Fruit fly (Drosophila melanogaster): Measurements from ENCODE around the gene CG42692.

The CG42692 gene

dm6 chr2L:14024051-14024745 is 16.3 kb downstream of the CG42692 start (continued):
- TF ChIP-seq NK7.1 (GFP tag; optimal IDR thresholded peaks at IDR 0.05) = peak; percentile 99
- TF ChIP-seq CG13424 (tag; optimal IDR thresholded peaks at IDR 0.05) = peak; percentile 98
- TF ChIP-seq Scr (GFP tag; IDR thresholded peaks at IDR 0.05; ENCODE audit: partially characterized antibody) = no peak; the same call in 1 of the 2 replicates
- peak; percentile 99 for TF ChIP-seq CG8924 (tag; optimal IDR thresholded peaks at IDR 0.05)
- peak; percentile 94 for TF ChIP-seq dysf (GFP tag; IDR thresholded peaks at IDR 0.05)
- no peak for TF ChIP-seq CG42726 (GFP tag; IDR thresholded peaks at IDR 0.05; ENCODE audit: partially characterized antibody)
- TF ChIP-seq HLH54F (GFP tag; optimal IDR thresholded peaks at IDR 0.05) = peak; percentile 96
- TF ChIP-seq CG12391 (tag; optimal IDR thresholded peaks at IDR 0.05) = peak; percentile 97
- TF ChIP-seq HmgZ (tag; optimal IDR thresholded peaks at IDR 0.05) = peak; percentile 100
- TF ChIP-seq CG1602 (GFP tag; optimal IDR thresholded peaks at IDR 0.05) = peak; percentile 99
- peak; percentile 76 for TF ChIP-seq jigr1 (GFP tag; IDR thresholded peaks at IDR 0.05)
- TF ChIP-seq gsb-n (tag; optimal IDR thresholded peaks at IDR 0.05) = peak; percentile 100
- peak; percentile 100 for TF ChIP-seq CG13296 (GFP tag; optimal IDR thresholded peaks at IDR 0.05)
- TF ChIP-seq Doc3 (GFP tag; IDR thresholded peaks at IDR 0.05; ENCODE audit: partially characterized antibody) = no peak
- peak; percentile 98 for TF ChIP-seq CG1024 (GFP tag; IDR thresholded peaks at IDR 0.05)
- peak; percentile 94 for TF ChIP-seq Neu2 (GFP tag; optimal IDR thresholded peaks at IDR 0.05; ENCODE audit: borderline replicate concordance)
- TF ChIP-seq pb (GFP tag; optimal IDR thresholded peaks at IDR 0.05) = peak; percentile 99
- TF ChIP-seq sug (tag; optimal IDR thresholded peaks at IDR 0.05) = peak; percentile 97
- TF ChIP-seq scrt (GFP tag; optimal IDR thresholded peaks at IDR 0.05) = peak; percentile 98
- peak; percentile 100 for TF ChIP-seq CG12659 (GFP tag; optimal IDR thresholded peaks at IDR 0.05)
- peak; percentile 95 for TF ChIP-seq tgo (GFP tag; IDR thresholded peaks at IDR 0.05)
- peak; percentile 98 for TF ChIP-seq CG13624 (GFP tag; optimal IDR thresholded peaks at IDR 0.05)
- peak; percentile 98 for TF ChIP-seq dm (GFP tag; optimal IDR thresholded peaks at IDR 0.05)
- peak; percentile 99 for TF ChIP-seq tap (tag; optimal IDR thresholded peaks at IDR 0.05)
- peak; percentile 95 for TF ChIP-seq CG7839 (tag; optimal IDR thresholded peaks at IDR 0.05)
- peak; percentile 91 for TF ChIP-seq lilli (GFP tag; optimal IDR thresholded peaks at IDR 0.05)
- peak; percentile 99 for TF ChIP-seq CG2199 (GFP tag; IDR thresholded peaks at IDR 0.05)
- TF ChIP-seq Adf1 (GFP tag; IDR thresholded peaks at IDR 0.05) = peak; percentile 87
- TF ChIP-seq en (GFP tag; optimal IDR thresholded peaks at IDR 0.05) = peak; percentile 99
- peak; percentile 87 for TF ChIP-seq ssp (GFP tag; IDR thresholded peaks at IDR 0.05)
- TF ChIP-seq zen2 (GFP tag; IDR thresholded peaks at IDR 0.05; ENCODE audit: partially characterized antibody) = no peak
- peak; percentile 97 for TF ChIP-seq Rx (GFP tag; IDR thresholded peaks at IDR 0.05)
- peak; percentile 100 for TF ChIP-seq CrebB (tag; optimal IDR thresholded peaks at IDR 0.05)
- TF ChIP-seq nerfin-1 (tag; optimal IDR thresholded peaks at IDR 0.05) = peak; percentile 99
- TF ChIP-seq CG10654 (GFP tag; optimal IDR thresholded peaks at IDR 0.05) = peak; percentile 100
- peak; percentile 99 for TF ChIP-seq salm (tag; optimal IDR thresholded peaks at IDR 0.05)
- TF ChIP-seq toy (GFP tag; IDR thresholded peaks at IDR 0.05) = peak; percentile 97
- peak; percentile 77 to 90 for TF ChIP-seq insv (GFP tag; optimal IDR thresholded peaks at IDR 0.05)
- TF ChIP-seq ken (GFP tag; IDR thresholded peaks at IDR 0.05) = peak; percentile 98
- TF ChIP-seq Six4 (GFP tag; optimal IDR thresholded peaks at IDR 0.05) = peak; percentile 99
- TF ChIP-seq CG15696 (tag; optimal IDR thresholded peaks at IDR 0.05) = peak; percentile 100
- TF ChIP-seq CG4360 (GFP tag; IDR thresholded peaks at IDR 0.05) = peak; percentile 98
- peak; percentile 99 for TF ChIP-seq Atf6 (GFP tag; IDR thresholded peaks at IDR 0.05)
- TF ChIP-seq CG13894 (tag; optimal IDR thresholded peaks at IDR 0.05) = peak; percentile 98
- TF ChIP-seq CG9797 (GFP tag; optimal IDR thresholded peaks at IDR 0.05) = peak; percentile 85
- TF ChIP-seq CG6791 (GFP tag; IDR thresholded peaks at IDR 0.05; ENCODE audit: partially characterized antibody) = no peak
- peak; percentile 99 for TF ChIP-seq maf-S (GFP tag; optimal IDR thresholded peaks at IDR 0.05)
- TF ChIP-seq CG43689 (GFP tag; IDR thresholded peaks at IDR 0.05) = peak; percentile 99
- TF ChIP-seq az2 (GFP tag; optimal IDR thresholded peaks at IDR 0.05) = peak; percentile 90
- peak; percentile 92 for TF ChIP-seq CG30403 (GFP tag; optimal IDR thresholded peaks at IDR 0.05)
